Worm (Caenorhabditis elegans) whole organism, early embryonic: Measurements from ENCODE around the gene str-136.

ENCODE experiments used
- F13C5.2 ChIP-seq: sonication (generic microtip); optimal IDR thresholded peaks from 2 replicates; lab custom pipeline; 2017; ENCODE audit warnings: mild to moderate bottlenecking, missing genetic modification characterization, inconsistent platforms, missing compliant biosample characterization
- aly-1 ChIP-seq: sonication (generic microtip); optimal IDR thresholded peaks from 2 replicates; lab custom pipeline; 2016; ENCODE audit warnings: missing genetic modification characterization, missing compliant biosample characterization
- ama-1 ChIP-seq: fragments of 150-350 bp; optimal IDR thresholded peaks from 2 replicates; lab custom pipeline; 2014
- ceh-13 ChIP-seq: fragments of 200-800 bp; sonication (Bioruptor generic); optimal IDR thresholded peaks from 2 replicates; lab custom pipeline; 2018; ENCODE audit warnings: mild to moderate bottlenecking, missing genetic modification characterization, missing compliant biosample characterization
- ets-7 ChIP-seq: sonication (generic microtip); optimal IDR thresholded peaks from 2 replicates; lab custom pipeline; 2016; ENCODE audit warnings: missing genotype, missing genetic modification characterization, missing compliant biosample characterization
- sea-1 ChIP-seq: fragments of 200-800 bp; sonication (Bioruptor generic); conservative IDR thresholded peaks from 2 replicates; pipeline ENCODE4 v1.3.6; 2022; ENCODE audit warnings: missing genetic modification characterization, missing compliant biosample characterization
- tbx-37 ChIP-seq: fragments of 200-800 bp; sonication (Bioruptor generic); conservative IDR thresholded peaks from 2 replicates; pipeline ENCODE4 v1.3.6; 2022; ENCODE audit warnings: missing genetic modification reagents, missing genetic modification characterization, missing compliant biosample characterization

DNA sequence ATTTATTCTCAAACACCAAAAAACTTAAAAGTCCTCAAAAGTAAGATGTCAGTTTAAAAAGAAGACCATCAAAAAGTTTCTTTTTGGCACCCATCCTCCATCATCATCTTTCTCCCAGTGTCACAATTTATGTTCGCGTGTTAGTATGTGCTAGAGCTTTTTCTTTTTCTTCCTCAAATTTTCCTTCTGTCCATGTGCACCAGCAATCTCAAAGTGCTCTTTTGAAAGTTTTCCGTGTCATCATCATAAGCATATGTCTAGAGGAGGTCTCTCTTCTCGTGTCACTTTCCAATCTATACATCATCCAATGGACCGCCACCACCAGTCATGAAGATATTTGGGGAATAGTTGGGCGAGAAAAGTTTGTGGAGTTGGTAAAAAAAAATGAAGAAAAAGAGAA is 27.7 kb downstream of the str-136 start:
- no peak for TF ChIP-seq ceh-13 (GFP tag; lab: Kevin White, UChicago)
- TF ChIP-seq tbx-37 (GFP tag; lab: Robert Waterston, UW), result no peak
- no peak for TF ChIP-seq F13C5.2 (tag; lab: Kevin White, UChicago)
- TF ChIP-seq ets-7, result no peak
- TF ChIP-seq ama-1 (lab: Kevin White, UChicago), result no peak
- TF ChIP-seq aly-1 (tag; lab: Kevin White, UChicago), result no peak
- no peak for TF ChIP-seq sea-1 (GFP tag; lab: Robert Waterston, UW)
